Fruit fly (Drosophila melanogaster) whole organism, embryonic: ENCODE data around the gene HINT1.

ENCODE experiments used
- Abd-B ChIP-seq: fragments of 200-800 bp; sonication (Bioruptor generic); optimal IDR thresholded peaks from 2 replicates; lab custom pipeline; 2018; ENCODE audit warnings: missing biosample characterization, mild to moderate bottlenecking, missing genetic modification characterization, moderate library complexity
- CG1024 ChIP-seq: fragments of 200-800 bp; sonication (Bioruptor generic); IDR thresholded peaks from 2 replicates; pipeline ENCODE4 v1.3.6; 2022; ENCODE audit warnings: missing biosample characterization, missing genetic modification characterization
- CG10267 ChIP-seq: fragments of 200-800 bp; sonication (Bioruptor generic); optimal IDR thresholded peaks from 2 replicates; lab custom pipeline; 2018; ENCODE audit warnings: missing biosample characterization, mild to moderate bottlenecking, missing genetic modification characterization, moderate library complexity
- CG10959 ChIP-seq: fragments of 200-800 bp; sonication (Bioruptor generic); IDR thresholded peaks from 2 replicates; pipeline ENCODE4 v1.3.6; 2022; ENCODE audit warnings: missing biosample characterization, missing genetic modification characterization
- CG10979 ChIP-seq: fragments of 200-800 bp; sonication (Bioruptor generic); optimal IDR thresholded peaks from 2 replicates; lab custom pipeline; 2018; ENCODE audit warnings: missing biosample characterization, mild to moderate bottlenecking, missing genetic modification characterization, moderate library complexity
- CG11247 ChIP-seq: fragments of 200-800 bp; sonication (Bioruptor generic); IDR thresholded peaks from 2 replicates; pipeline ENCODE4 v1.3.6; 2022; ENCODE audit warnings: missing biosample characterization, missing genetic modification characterization
- CG11560 ChIP-seq: fragments of 200-800 bp; sonication (Bioruptor generic); IDR thresholded peaks from 3 replicates; pipeline ENCODE4 v1.3.6; 2022; ENCODE audit warnings: missing biosample characterization, missing genetic modification characterization
- CG12155 ChIP-seq: fragments of 200-800 bp; sonication (Bioruptor generic); optimal IDR thresholded peaks from 3 replicates; lab custom pipeline; 2016; ENCODE audit warnings: missing biosample characterization, missing genetic modification characterization
- CG12391 ChIP-seq: fragments of 200-800 bp; sonication (Bioruptor generic); optimal IDR thresholded peaks from 3 replicates; lab custom pipeline; 2018; ENCODE audit warnings: missing biosample characterization, mild to moderate bottlenecking, missing genetic modification characterization, moderate library complexity
- CG12942 ChIP-seq: fragments of 200-800 bp; sonication (Bioruptor generic); optimal IDR thresholded peaks from 3 replicates; lab custom pipeline; 2016; ENCODE audit warnings: missing biosample characterization, missing genetic modification characterization
- CG13123 ChIP-seq: fragments of 200-800 bp; sonication (Bioruptor generic); optimal IDR thresholded peaks from 2 replicates; lab custom pipeline; 2016; ENCODE audit warnings: missing biosample characterization, missing genetic modification characterization
- CG14014 ChIP-seq: fragments of 200-800 bp; sonication (Bioruptor generic); IDR thresholded peaks from 2 replicates; pipeline ENCODE4 v1.3.6; 2022; ENCODE audit warnings: missing biosample characterization, missing genetic modification characterization
- CG15514 ChIP-seq: fragments of 200-800 bp; sonication (Bioruptor generic); optimal IDR thresholded peaks from 3 replicates; lab custom pipeline; 2017; ENCODE audit warnings: missing biosample characterization, missing genetic modification characterization, mild to moderate bottlenecking, moderate library complexity, missing genetic modification reagents
- CG17802 ChIP-seq: fragments of 200-800 bp; sonication (Bioruptor generic); optimal IDR thresholded peaks from 2 replicates; lab custom pipeline; 2018; ENCODE audit warnings: missing biosample characterization, mild to moderate bottlenecking, missing genetic modification characterization, moderate library complexity
- CG30403 ChIP-seq: fragments of 200-800 bp; sonication (Bioruptor generic); optimal IDR thresholded peaks from 3 replicates; lab custom pipeline; 2016; ENCODE audit warnings: missing biosample characterization, missing genetic modification characterization
- CG31224 ChIP-seq: fragments of 200-800 bp; sonication (Bioruptor generic); IDR thresholded peaks from 2 replicates; pipeline ENCODE4 v1.3.6; 2022; ENCODE audit warnings: missing biosample characterization, missing genetic modification characterization
- CG32532 ChIP-seq: fragments of 200-800 bp; sonication (Bioruptor generic); IDR thresholded peaks from 2 replicates; pipeline ENCODE4 v1.3.6; 2022; ENCODE audit warnings: missing biosample characterization, missing genetic modification characterization
- CG6791 ChIP-seq: fragments of 200-800 bp; sonication (Bioruptor generic); IDR thresholded peaks from 3 replicates; pipeline ENCODE4 v1.3.6; 2022; ENCODE audit warnings: missing biosample characterization, missing genetic modification characterization; ENCODE audit not compliant: partially characterized antibody
- CG9609 ChIP-seq: fragments of 200-800 bp; sonication (Bioruptor generic); optimal IDR thresholded peaks from 3 replicates; lab custom pipeline; 2016; ENCODE audit warnings: missing biosample characterization, missing genetic modification characterization
- D19A ChIP-seq: fragments of 200-800 bp; optimal IDR thresholded peaks from 3 replicates; lab custom pipeline; 2019; ENCODE audit warnings: missing biosample characterization, mild to moderate bottlenecking, missing genetic modification characterization, moderate library complexity
- Drgx ChIP-seq: fragments of 200-800 bp; sonication (Bioruptor generic); IDR thresholded peaks from 2 replicates; pipeline ENCODE4 v1.3.6; 2022; ENCODE audit warnings: missing biosample characterization, missing genetic modification characterization
- Eip74EF ChIP-seq, 2 experiments: fragments of 200-800 bp in 1 of 2; fragments of >200 bp in 1 of 2; sonication (Bioruptor generic) in 1 of 2; optimal IDR thresholded peaks; 2 replicates each; lab custom pipeline; 2017 to 2019; ENCODE audit warnings: missing biosample characterization in 2 of 2, missing genetic modification characterization in 2 of 2, mild to moderate bottlenecking in 1 of 2, moderate library complexity in 1 of 2
- Fer3 ChIP-seq: fragments of 200-800 bp; sonication (Bioruptor generic); optimal IDR thresholded peaks from 2 replicates; lab custom pipeline; 2018; ENCODE audit warnings: missing biosample characterization, mild to moderate bottlenecking, missing genetic modification characterization, moderate library complexity
- Hsf ChIP-seq: fragments of 200-800 bp; sonication (Bioruptor generic); optimal IDR thresholded peaks from 3 replicates; lab custom pipeline; 2016; ENCODE audit warnings: missing biosample characterization, missing genetic modification characterization
- MTF-1 ChIP-seq: fragments of 200-800 bp; sonication (Bioruptor generic); optimal IDR thresholded peaks from 2 replicates; lab custom pipeline; 2018; ENCODE audit warnings: missing biosample characterization, mild to moderate bottlenecking, missing genetic modification characterization, borderline replicate concordance
- NfI ChIP-seq: fragments of 200-800 bp; sonication (Bioruptor generic); optimal IDR thresholded peaks from 3 replicates; lab custom pipeline; 2018; ENCODE audit warnings: missing biosample characterization, mild to moderate bottlenecking, missing genetic modification characterization, moderate library complexity
- Poxn ChIP-seq: fragments of 200-800 bp; sonication (Bioruptor generic); IDR thresholded peaks from 2 replicates; pipeline ENCODE4 v1.3.6; 2022; ENCODE audit warnings: missing biosample characterization, missing genetic modification characterization
- Ptx1 ChIP-seq: fragments of 200-800 bp; sonication (Bioruptor generic); IDR thresholded peaks from 2 replicates; pipeline ENCODE4 v1.3.6; 2022; ENCODE audit warnings: missing biosample characterization, missing genetic modification characterization
- Scr ChIP-seq: fragments of 200-800 bp; sonication (Bioruptor generic); IDR thresholded peaks from 2 replicates; pipeline ENCODE4 v1.3.6; 2022; ENCODE audit warnings: missing biosample characterization, missing genetic modification characterization; ENCODE audit not compliant: partially characterized antibody
- Side ChIP-seq: fragments of 200-800 bp; sonication (Bioruptor generic); optimal IDR thresholded peaks from 2 replicates; lab custom pipeline; 2016; ENCODE audit warnings: missing biosample characterization, missing genetic modification characterization
- bsh ChIP-seq, 2 experiments: fragments of 200-800 bp; sonication (Bioruptor generic); optimal IDR thresholded peaks; 2 replicates each; lab custom pipeline; 2017 to 2018; ENCODE audit warnings: mild to moderate bottlenecking in 2 of 2, missing biosample characterization in 2 of 2, missing genetic modification characterization in 2 of 2, moderate library complexity in 1 of 2
- crp ChIP-seq, 2 experiments: fragments of 200-800 bp; sonication (Bioruptor generic); optimal IDR thresholded peaks; 2 replicates in 1 of 2; 3 replicates in 1 of 2; lab custom pipeline; 2017; ENCODE audit warnings: missing biosample characterization in 2 of 2, missing genetic modification characterization in 2 of 2, mild to moderate bottlenecking in 1 of 2, moderate library complexity in 1 of 2
- dysf ChIP-seq: fragments of 200-800 bp; sonication (Bioruptor generic); IDR thresholded peaks from 3 replicates; pipeline ENCODE4 v1.3.6; 2022; ENCODE audit warnings: missing biosample characterization, missing genetic modification characterization
- fd96Cb ChIP-seq: fragments of 200-800 bp; sonication (Bioruptor generic); optimal IDR thresholded peaks from 2 replicates; lab custom pipeline; 2018; ENCODE audit warnings: missing biosample characterization, mild to moderate bottlenecking, missing genetic modification characterization, moderate library complexity
- ftz-f1 ChIP-seq: fragments of 200-800 bp; sonication (Bioruptor generic); optimal IDR thresholded peaks from 2 replicates; lab custom pipeline; 2016; ENCODE audit warnings: missing biosample characterization, missing genetic modification characterization
- fu2 ChIP-seq: fragments of 200-800 bp; sonication (Bioruptor generic); optimal IDR thresholded peaks from 2 replicates; lab custom pipeline; 2016; ENCODE audit warnings: missing biosample characterization, missing genetic modification characterization
- gcm ChIP-seq: fragments of 200-800 bp; sonication (Bioruptor generic); optimal IDR thresholded peaks from 2 replicates; lab custom pipeline; 2019; ENCODE audit warnings: missing biosample characterization, mild to moderate bottlenecking, missing genetic modification characterization, moderate library complexity
- grn ChIP-seq: fragments of 200-800 bp; sonication (Bioruptor generic); optimal IDR thresholded peaks from 3 replicates; lab custom pipeline; 2017; ENCODE audit warnings: missing biosample characterization, missing genetic modification characterization
- hkb ChIP-seq, 2 experiments: fragments of 200-800 bp in 1 of 2; fragments of >200 bp in 1 of 2; sonication (Bioruptor generic) in 1 of 2; IDR thresholded peaks in 1 of 2; optimal IDR thresholded peaks in 1 of 2; 2 replicates each; pipeline versions ENCODE4 v1.3.6 to Lab custom; 2017 to 2022; ENCODE audit warnings: missing biosample characterization in 1 of 2, missing genetic modification characterization in 1 of 2
- kah ChIP-seq: fragments of 200-800 bp; sonication (Bioruptor generic); optimal IDR thresholded peaks from 2 replicates; lab custom pipeline; 2018; ENCODE audit warnings: missing biosample characterization, mild to moderate bottlenecking, missing genetic modification characterization
- maf-S ChIP-seq: fragments of 200-800 bp; sonication (Bioruptor generic); optimal IDR thresholded peaks from 2 replicates; lab custom pipeline; 2016; ENCODE audit warnings: missing biosample characterization, missing genetic modification characterization
- nom ChIP-seq: fragments of 200-800 bp; sonication (Bioruptor generic); optimal IDR thresholded peaks from 2 replicates; lab custom pipeline; 2017; ENCODE audit warnings: missing biosample characterization, missing genetic modification characterization, mild to moderate bottlenecking, moderate library complexity, missing genetic modification reagents
- ro ChIP-seq: fragments of 200-800 bp; sonication (Bioruptor generic); IDR thresholded peaks from 2 replicates; pipeline ENCODE4 v1.3.6; 2022; ENCODE audit warnings: missing biosample characterization, missing genetic modification characterization
- sima ChIP-seq: fragments of 200-800 bp; sonication (Bioruptor generic); optimal IDR thresholded peaks from 2 replicates; lab custom pipeline; 2016; ENCODE audit warnings: missing biosample characterization, missing genetic modification characterization
- so ChIP-seq: fragments of 200-800 bp; sonication (Bioruptor generic); IDR thresholded peaks from 3 replicates; pipeline ENCODE4 v1.3.6; 2022; ENCODE audit warnings: missing biosample characterization, missing genetic modification characterization
- sob ChIP-seq: fragments of 200-800 bp; sonication (Bioruptor generic); IDR thresholded peaks from 2 replicates; pipeline ENCODE4 v1.3.6; 2022; ENCODE audit warnings: missing biosample characterization, missing genetic modification characterization
- trem ChIP-seq: fragments of 200-800 bp; optimal IDR thresholded peaks from 3 replicates; lab custom pipeline; 2019; ENCODE audit warnings: missing biosample characterization, mild to moderate bottlenecking, missing genetic modification characterization, moderate library complexity
- tup ChIP-seq: fragments of 200-800 bp; sonication (Bioruptor generic); optimal IDR thresholded peaks from 2 replicates; lab custom pipeline; 2016; ENCODE audit warnings: missing biosample characterization, mild to moderate bottlenecking, missing genetic modification characterization, moderate library complexity
- usp ChIP-seq: fragments of >200 bp; optimal IDR thresholded peaks from 2 replicates; lab custom pipeline; 2017; ENCODE audit warnings: missing biosample characterization, missing genetic modification characterization
- wek ChIP-seq: fragments of 200-800 bp; sonication (Bioruptor generic); optimal IDR thresholded peaks from 3 replicates; lab custom pipeline; 2018; ENCODE audit warnings: missing biosample characterization, mild to moderate bottlenecking, missing genetic modification characterization, moderate library complexity

The HINT1 gene

DNA sequence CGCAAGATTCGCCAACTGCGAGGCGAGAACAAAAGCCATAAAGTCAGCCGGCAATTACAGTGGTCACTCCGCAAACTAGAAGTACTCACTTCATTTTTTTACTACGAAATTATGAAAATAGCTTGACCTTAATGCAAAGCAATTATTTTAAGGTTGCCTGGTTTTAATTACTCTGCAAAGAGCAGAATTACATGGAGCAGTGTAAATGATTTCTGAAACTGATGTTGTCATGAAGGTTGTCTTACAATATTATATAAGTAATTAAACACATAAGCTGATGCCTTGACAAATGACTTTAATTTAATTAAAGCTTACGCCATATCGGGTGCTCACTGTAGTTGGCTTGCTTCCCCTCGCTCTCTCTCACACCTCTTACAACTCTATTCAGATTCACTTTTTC is 35.7 kb upstream of the HINT1 start (continued):
- TF ChIP-seq grn (GFP tag; lab: Kevin White, UChicago) (no peak), trem (tag; lab: Kevin White, UChicago) (no peak), MTF-1 (GFP tag; lab: Kevin White, UChicago) (no peak), sima (GFP tag; lab: Kevin White, UChicago) (no peak), Drgx (GFP tag; lab: Robert Waterston, UW) (peak; percentile 73), Fer3 (tag; lab: Kevin White, UChicago) (peak; percentile 55), Scr (GFP tag; lab: Robert Waterston, UW) (no peak), fd96Cb (tag; lab: Kevin White, UChicago) (peak; percentile 26), dysf (peak; percentile 69; the same call in 2 of the 3 replicates), NfI (GFP tag; lab: Kevin White, UChicago) (peak; percentile 49), Poxn (GFP tag; lab: Robert Waterston, UW) (0 out of 2 replicates have a peak, but pooled peaks have one; percentile 11), Ptx1 (GFP tag; lab: Robert Waterston, UW) (peak; percentile 54), wek (GFP tag; lab: Kevin White, UChicago) (no peak), fu2 (peak; percentile 42), D19A (peak; percentile 17), CG13123 (GFP tag; lab: Kevin White, UChicago) (no peak), maf-S (peak; percentile 21), CG10979 (peak; percentile 2), crp (GFP tag; optimal IDR thresholded peaks at IDR 0.05; lab: Kevin White, UChicago) (no peak), CG10959 (GFP tag; lab: Robert Waterston, UW) (no peak), CG1024 (no peak), nom (GFP tag; lab: Kevin White, UChicago) (peak; percentile 77), CG15514 (GFP tag; lab: Kevin White, UChicago) (peak; percentile 45), tup (GFP tag; lab: Kevin White, UChicago) (no peak), CG9609 (GFP tag; lab: Kevin White, UChicago) (peak; percentile 23), CG31224 (GFP tag; lab: Robert Waterston, UW) (peak; percentile 21; the same call in 1 of the 2 replicates), gcm (GFP tag; lab: Kevin White, UChicago) (no peak), CG11247 (no peak; the same call in 1 of the 2 replicates), usp (GFP tag; lab: Kevin White, UChicago) (no peak), CG12391 (tag; lab: Kevin White, UChicago) (peak; percentile 23), CG14014 (GFP tag; lab: Robert Waterston, UW) (peak; percentile 35; the same call in 1 of the 2 replicates), CG30403 (GFP tag; lab: Kevin White, UChicago) (peak; percentile 58), CG12942 (GFP tag; lab: Kevin White, UChicago) (no peak), hkb (optimal IDR thresholded peaks at IDR 0.05; lab: Kevin White, UChicago) (no peak), hkb (GFP tag; IDR thresholded peaks at IDR 0.05; lab: Robert Waterston, UW) (peak; percentile 31; the same call in 1 of the 2 replicates), Eip74EF (GFP tag; optimal IDR thresholded peaks at IDR 0.05; lab: Kevin White, UChicago) (no peak), ro (GFP tag; lab: Robert Waterston, UW) (no peak), bsh (GFP tag; optimal IDR thresholded peaks at IDR 0.05; lab: Kevin White, UChicago) (peak; percentile 12 to 74), Abd-B (GFP tag; lab: Kevin White, UChicago) (peak; percentile 41), so (GFP tag; lab: Robert Waterston, UW) (peak; percentile 60; the same call in 2 of the 3 replicates), kah (GFP tag; lab: Kevin White, UChicago) (no peak), CG12155 (GFP tag; lab: Kevin White, UChicago) (peak; percentile 46), Hsf (peak; percentile 24), Side (GFP tag; lab: Kevin White, UChicago) (no peak), CG6791 (GFP tag; lab: Robert Waterston, UW) (no peak), CG10267 (peak; percentile 1), CG11560 (tag; lab: Robert Waterston, UW) (no peak), ftz-f1 (no peak), sob (no peak), CG17802 (tag; lab: Kevin White, UChicago) (no peak), CG32532 (peak; percentile 71)
